Worm (Caenorhabditis elegans): Measurements from ENCODE around the gene F56C3.8.

The F56C3.8 gene

ce11 chrX:1337834-1338233 lies 46.6 kb downstream of the F56C3.8 start:
- TF ChIP-seq unc-55 (GFP tag; optimal IDR thresholded peaks at IDR 0.05) (no peak), unc-42 (tag; optimal IDR thresholded peaks at IDR 0.05) (no peak), ceh-48 (tag; optimal IDR thresholded peaks at IDR 0.05) (no peak), fax-1 (tag; optimal IDR thresholded peaks at IDR 0.05) (no peak), ceh-2 (tag; optimal IDR thresholded peaks at IDR 0.05) (no peak)

- TF ChIP-seq C38D4.7 (GFP tag; optimal IDR thresholded peaks at IDR 0.05) (no peak), ztf-16 (tag; optimal IDR thresholded peaks at IDR 0.05) (no peak), hlh-15 (tag; optimal IDR thresholded peaks at IDR 0.05) (no peak), hlh-30 (tag; optimal IDR thresholded peaks at IDR 0.05; ENCODE audit: insufficient read depth) (no peak), ceh-14 (tag; optimal IDR thresholded peaks at IDR 0.05) (no peak)
These were observed 47.4 kb downstream of the F56C3.8 start, which contains the start of gene ttr-37 for ce11 chrX:1337009-1337408. TSS of gene ttr-37 (minus strand) at chrX:1337175.

All from whole organism, late embryonic.